2 worm cellular contexts compared by ENCODE assay signal in the genomic region with DNA sequence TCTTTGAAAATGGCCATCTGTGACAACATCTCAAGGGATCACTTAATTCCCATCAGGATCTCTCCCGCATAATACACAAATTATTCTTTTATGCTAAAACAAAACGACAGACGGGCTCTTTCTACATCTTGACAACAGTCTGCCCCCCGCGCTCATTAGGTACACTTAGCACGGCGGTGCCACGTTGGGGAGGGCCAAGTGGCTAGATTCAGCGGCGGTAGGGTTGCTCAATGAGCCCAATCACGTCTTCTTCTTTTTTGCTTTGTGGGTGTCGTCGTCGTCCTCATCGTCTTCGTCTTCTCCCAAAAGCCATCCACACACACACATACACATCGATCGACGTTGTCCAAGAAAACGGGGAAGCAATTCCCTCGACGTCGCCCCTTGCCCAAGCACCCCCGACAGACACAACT.
TF ChIP-seq lines count a peak whose summit lies in the region.

No protein-coding gene starts in this region.

TF ChIP-seq in whole organism, L1 larva, 84 proteins besides CTCF, POLR2A, EP300 and RAD21 (continued from another document):
- TF ChIP-seq nhr-47 (tag; optimal IDR thresholded peaks at IDR 0.05; lab: Kevin White, UChicago) (peak; percentile 11), dpl-1 (GFP tag; optimal IDR thresholded peaks at IDR 0.05; lab: Kevin White, UChicago) (no peak), mep-1 (tag; optimal IDR thresholded peaks at IDR 0.05; lab: Kevin White, UChicago) (no peak), pag-3 (tag; optimal IDR thresholded peaks at IDR 0.05; lab: Kevin White, UChicago; ENCODE audit: borderline replicate concordance, insufficient read depth) (no peak), ceh-8 (GFP tag; optimal IDR thresholded peaks at IDR 0.05; lab: Kevin White, UChicago) (no peak), lin-35 (GFP tag; optimal IDR thresholded peaks at IDR 0.05; lab: Kevin White, UChicago) (peak in 1 of 2 experiments; percentile 8), lin-14 (GFP tag; optimal IDR thresholded peaks at IDR 0.05; lab: Kevin White, UChicago) (peak; percentile 75), aly-2 (tag; optimal IDR thresholded peaks at IDR 0.05; lab: Kevin White, UChicago) (no peak), hpl-2 (GFP tag; optimal IDR thresholded peaks at IDR 0.05; lab: Kevin White, UChicago) (no peak), ztf-11 (tag; optimal IDR thresholded peaks at IDR 0.05; lab: Kevin White, UChicago) (no peak), efl-1 (optimal IDR thresholded peaks at IDR 0.05; lab: Kevin White, UChicago) (no peak), efl-1 (GFP tag; optimal IDR thresholded peaks at IDR 0.05 in 1 of 2; lab: Kevin White, UChicago) (peak in 1 of 2 experiments; percentile 72), xbp-1 (tag; optimal IDR thresholded peaks at IDR 0.05; lab: Kevin White, UChicago) (no peak), nhr-71 (tag; optimal IDR thresholded peaks at IDR 0.05; lab: Kevin White, UChicago) (peak; percentile 19), lin-13 (GFP tag; optimal IDR thresholded peaks at IDR 0.05; lab: Kevin White, UChicago) (no peak), grh-1 (GFP tag; IDR thresholded peaks at IDR 0.05; lab: Robert Waterston, UW) (no peak), nhr-11 (tag; optimal IDR thresholded peaks at IDR 0.05; lab: Kevin White, UChicago) (no peak), ceh-63 (GFP tag; optimal IDR thresholded peaks at IDR 0.05; lab: Kevin White, UChicago) (peak; percentile 28), Y116A8C.19 (tag; optimal IDR thresholded peaks at IDR 0.05; lab: Kevin White, UChicago; ENCODE audit: borderline replicate concordance) (no peak), ztf-4 (tag; optimal IDR thresholded peaks at IDR 0.05; lab: Kevin White, UChicago) (no peak), fkh-4 (tag; optimal IDR thresholded peaks at IDR 0.05; lab: Kevin White, UChicago; ENCODE audit: borderline replicate concordance) (no peak), egl-13 (tag; optimal IDR thresholded peaks at IDR 0.05; lab: Kevin White, UChicago) (no peak), zip-4 (GFP tag; optimal IDR thresholded peaks at IDR 0.05; lab: Kevin White, UChicago) (no peak), ets-5 (GFP tag; IDR thresholded peaks at IDR 0.05; lab: Robert Waterston, UW) (no peak), unc-62 (GFP tag; optimal IDR thresholded peaks at IDR 0.05; lab: Kevin White, UChicago) (no peak), blmp-1 (tag; optimal IDR thresholded peaks at IDR 0.05; lab: Kevin White, UChicago) (no peak), vab-15 (tag; optimal IDR thresholded peaks at IDR 0.05; lab: Kevin White, UChicago) (no peak), nhr-28 (tag; optimal IDR thresholded peaks at IDR 0.05; lab: Kevin White, UChicago) (no peak), ceh-90 (tag; optimal IDR thresholded peaks at IDR 0.05; lab: Kevin White, UChicago) (no peak), nhr-76 (tag; optimal IDR thresholded peaks at IDR 0.05; lab: Kevin White, UChicago) (no peak), unc-86 (tag; optimal IDR thresholded peaks at IDR 0.05; lab: Kevin White, UChicago) (no peak), sox-4 (tag; optimal IDR thresholded peaks at IDR 0.05; lab: Kevin White, UChicago) (no peak), zag-1 (tag; optimal IDR thresholded peaks at IDR 0.05; lab: Kevin White, UChicago) (no peak), snu-23 (GFP tag; optimal IDR thresholded peaks at IDR 0.05; lab: Kevin White, UChicago) (peak; percentile 8), lsy-2 (tag; optimal IDR thresholded peaks at IDR 0.05; lab: Kevin White, UChicago) (no peak), swsn-7 (tag; optimal IDR thresholded peaks at IDR 0.05; lab: Kevin White, UChicago) (peak; percentile 39), unc-98 (GFP tag; IDR thresholded peaks at IDR 0.05; lab: Robert Waterston, UW) (no peak), nhr-237 (tag; optimal IDR thresholded peaks at IDR 0.05; lab: Kevin White, UChicago) (no peak), snpc-4 (tag; optimal IDR thresholded peaks at IDR 0.05; lab: Kevin White, UChicago) (no peak), elt-3 (tag; optimal IDR thresholded peaks at IDR 0.05; lab: Kevin White, UChicago) (no peak)

TF ChIP-seq in whole organism, L3 larva, 47 proteins besides CTCF, POLR2A, EP300 and RAD21 (continued from another document):
- TF ChIP-seq ztf-11 (tag; optimal IDR thresholded peaks at IDR 0.05; lab: Kevin White, UChicago) (no peak), tbx-2 (tag; optimal IDR thresholded peaks at IDR 0.05; lab: Kevin White, UChicago) (no peak), elt-1 (tag; optimal IDR thresholded peaks at IDR 0.05; lab: Kevin White, UChicago) (no peak), nhr-76 (tag; optimal IDR thresholded peaks at IDR 0.05; lab: Kevin White, UChicago) (no peak), ztf-4 (tag; optimal IDR thresholded peaks at IDR 0.05; lab: Kevin White, UChicago) (no peak), sea-2 (GFP tag; optimal IDR thresholded peaks at IDR 0.05; lab: Kevin White, UChicago) (no peak)
TF ChIP-seq in whole organism, L3 larva: peak in this region for 4.
